Fruit fly (Drosophila melanogaster) whole organism, wandering third instar larva: ENCODE data around the gene Irbp18.
A peak's percentile ranks its signal among the peaks of the same experiment; 100 is the strongest.

ENCODE experiments used
- CG32264 ChIP-seq: fragments of 200-800 bp; sonication (Bioruptor generic); optimal IDR thresholded peaks from 2 replicates; lab custom pipeline; 2016; ENCODE audit warnings: missing biosample characterization, missing genetic modification characterization
- CG9705 ChIP-seq: fragments of 200-800 bp; sonication (Bioruptor generic); optimal IDR thresholded peaks from 2 replicates; lab custom pipeline; 2018; ENCODE audit warnings: missing biosample characterization, mild to moderate bottlenecking, missing genetic modification characterization
- CrebA ChIP-seq: fragments of 200-800 bp; sonication (Bioruptor generic); optimal IDR thresholded peaks from 2 replicates; lab custom pipeline; 2016; ENCODE audit warnings: missing biosample characterization, mild to moderate bottlenecking, missing genetic modification characterization, borderline replicate concordance
- Dfd ChIP-seq: fragments of >200 bp; optimal IDR thresholded peaks from 2 replicates; lab custom pipeline; 2017; ENCODE audit warnings: missing biosample characterization, missing genetic modification characterization
- Dif ChIP-seq: fragments of 200-275, 200-300 bp; sonication (Bioruptor generic); optimal IDR thresholded peaks from 2 replicates; lab custom pipeline; 2018; ENCODE audit warnings: missing biosample characterization, missing genetic modification characterization; ENCODE audit not compliant: partially characterized antibody
- GATAd ChIP-seq: sonication (Bioruptor generic); optimal IDR thresholded peaks from 2 replicates; lab custom pipeline; 2016; ENCODE audit warnings: missing biosample characterization, missing genetic modification characterization
- HLH106 ChIP-seq: fragments of 200-800 bp; optimal IDR thresholded peaks from 3 replicates; lab custom pipeline; 2019; ENCODE audit warnings: missing biosample characterization, mild to moderate bottlenecking, missing genetic modification characterization, moderate library complexity
- Hnf4 ChIP-seq: fragments of 200-800 bp; sonication (Bioruptor generic); optimal IDR thresholded peaks from 2 replicates; lab custom pipeline; 2016; ENCODE audit warnings: missing biosample characterization, mild to moderate bottlenecking, missing genetic modification characterization
- Hr83 ChIP-seq: fragments of 200-300 bp; sonication (Bioruptor generic); optimal IDR thresholded peaks from 2 replicates; lab custom pipeline; 2016; ENCODE audit warnings: missing biosample characterization, mild to moderate bottlenecking, missing genetic modification characterization, moderate library complexity; ENCODE audit not compliant: poor library complexity, severe bottlenecking
- Jra ChIP-seq: sonication (Bioruptor generic); optimal IDR thresholded peaks from 2 replicates; lab custom pipeline; 2016; ENCODE audit warnings: missing biosample characterization, missing genetic modification characterization
- Mio ChIP-seq: sonication (Bioruptor generic); optimal IDR thresholded peaks from 2 replicates; lab custom pipeline; 2016; ENCODE audit warnings: missing biosample characterization, missing genetic modification characterization
- Myc ChIP-seq: fragments of >200 bp; optimal IDR thresholded peaks from 2 replicates; lab custom pipeline; 2017
- OdsH ChIP-seq: fragments of 200-800 bp; sonication (Bioruptor generic); optimal IDR thresholded peaks from 2 replicates; lab custom pipeline; 2016; ENCODE audit warnings: missing biosample characterization, mild to moderate bottlenecking, missing genetic modification characterization
- Rel ChIP-seq, 2 experiments: fragments of 200-800 bp; sonication (Bioruptor generic) in 1 of 2; optimal IDR thresholded peaks; 2 replicates in 1 of 2; 3 replicates in 1 of 2; lab custom pipeline; 2016 to 2019; ENCODE audit warnings: mild to moderate bottlenecking in 2 of 2, missing biosample characterization in 2 of 2, missing genetic modification characterization in 2 of 2, moderate library complexity in 1 of 2
- Sp1 ChIP-seq: fragments of 200-800 bp; sonication (Bioruptor generic); optimal IDR thresholded peaks from 3 replicates; lab custom pipeline; 2019; ENCODE audit warnings: missing biosample characterization, mild to moderate bottlenecking, missing genetic modification characterization, moderate library complexity
- br ChIP-seq: fragments of 200-800 bp; sonication (Bioruptor generic); optimal IDR thresholded peaks from 2 replicates; lab custom pipeline; 2016; ENCODE audit warnings: missing biosample characterization, missing genetic modification characterization
- brk ChIP-seq: fragments of 200-800 bp; sonication (Bioruptor generic); optimal IDR thresholded peaks from 2 replicates; lab custom pipeline; 2016; ENCODE audit warnings: missing biosample characterization, mild to moderate bottlenecking, missing genetic modification characterization
- dl ChIP-seq, 2 experiments: fragments of 175-275, 200-275 bp in 1 of 2; fragments of 200-275 bp in 1 of 2; sonication (Bioruptor generic); optimal IDR thresholded peaks; lab custom pipeline; 2018; ENCODE audit warnings: mild to moderate bottlenecking in 2 of 2, missing biosample characterization in 2 of 2, missing genetic modification characterization in 2 of 2, moderate library complexity in 2 of 2; ENCODE audit not compliant: partially characterized antibody in 2 of 2, insufficient read depth in 1 of 2
- dmrt93B ChIP-seq: fragments of 200-800 bp; sonication (Bioruptor generic); optimal IDR thresholded peaks from 2 replicates; lab custom pipeline; 2018; ENCODE audit warnings: missing biosample characterization, mild to moderate bottlenecking, missing genetic modification characterization
- dsf ChIP-seq: sonication (Bioruptor generic); optimal IDR thresholded peaks from 2 replicates; lab custom pipeline; 2016; ENCODE audit warnings: missing biosample characterization, missing genetic modification characterization, borderline replicate concordance
- ey ChIP-seq: fragments of 200-800 bp; sonication (Bioruptor generic); optimal IDR thresholded peaks from 2 replicates; lab custom pipeline; 2016; ENCODE audit warnings: missing biosample characterization, missing genetic modification characterization
- foxo ChIP-seq, 2 experiments: fragments of 200-800 bp; sonication (Bioruptor generic); optimal IDR thresholded peaks; 2 replicates in 1 of 2; 3 replicates in 1 of 2; lab custom pipeline; 2016 to 2017; ENCODE audit warnings: missing biosample characterization in 2 of 2, missing genetic modification characterization in 2 of 2
- fru ChIP-seq: fragments of 200-800 bp; sonication (Bioruptor generic); optimal IDR thresholded peaks from 3 replicates; lab custom pipeline; 2016; ENCODE audit warnings: missing biosample characterization, mild to moderate bottlenecking, missing genetic modification characterization
- h ChIP-seq: fragments of 200-800 bp; sonication (Bioruptor generic); optimal IDR thresholded peaks from 3 replicates; lab custom pipeline; 2016; ENCODE audit warnings: missing biosample characterization, mild to moderate bottlenecking, missing genetic modification characterization
- jim ChIP-seq: fragments of 175-275, 200-325 bp; sonication (Bioruptor generic); optimal IDR thresholded peaks from 2 replicates; lab custom pipeline; 2016; ENCODE audit warnings: missing biosample characterization, mild to moderate bottlenecking, missing genetic modification characterization
- pan ChIP-seq: fragments of >200 bp; optimal IDR thresholded peaks from 2 replicates; lab custom pipeline; 2017
- psq ChIP-seq: fragments of 200-800 bp; sonication (Bioruptor generic); optimal IDR thresholded peaks from 3 replicates; lab custom pipeline; 2017; ENCODE audit warnings: missing biosample characterization, mild to moderate bottlenecking, missing genetic modification characterization, moderate library complexity
- rgr ChIP-seq: fragments of 200-800 bp; sonication (Bioruptor generic); optimal IDR thresholded peaks from 3 replicates; lab custom pipeline; 2016; ENCODE audit warnings: missing biosample characterization, mild to moderate bottlenecking, missing genetic modification characterization
- sage ChIP-seq: fragments of 200-800 bp; sonication (Bioruptor generic); optimal IDR thresholded peaks from 2 replicates; lab custom pipeline; 2016; ENCODE audit warnings: missing biosample characterization, mild to moderate bottlenecking, missing genetic modification characterization
- sv ChIP-seq: fragments of 200-800 bp; sonication (Bioruptor generic); optimal IDR thresholded peaks from 3 replicates; lab custom pipeline; 2016; ENCODE audit warnings: missing biosample characterization, missing genetic modification characterization
- tai ChIP-seq: sonication (Bioruptor generic); optimal IDR thresholded peaks from 2 replicates; lab custom pipeline; 2016; ENCODE audit warnings: missing biosample characterization, missing genetic modification characterization
- usp ChIP-seq: fragments of >200 bp; optimal IDR thresholded peaks from 2 replicates; lab custom pipeline; 2017; ENCODE audit warnings: missing biosample characterization, missing genetic modification characterization
- woc ChIP-seq: sonication (Bioruptor generic); optimal IDR thresholded peaks from 2 replicates; lab custom pipeline; 2016; ENCODE audit warnings: missing biosample characterization, mild to moderate bottlenecking, missing genetic modification characterization

The Irbp18 gene

DNA sequence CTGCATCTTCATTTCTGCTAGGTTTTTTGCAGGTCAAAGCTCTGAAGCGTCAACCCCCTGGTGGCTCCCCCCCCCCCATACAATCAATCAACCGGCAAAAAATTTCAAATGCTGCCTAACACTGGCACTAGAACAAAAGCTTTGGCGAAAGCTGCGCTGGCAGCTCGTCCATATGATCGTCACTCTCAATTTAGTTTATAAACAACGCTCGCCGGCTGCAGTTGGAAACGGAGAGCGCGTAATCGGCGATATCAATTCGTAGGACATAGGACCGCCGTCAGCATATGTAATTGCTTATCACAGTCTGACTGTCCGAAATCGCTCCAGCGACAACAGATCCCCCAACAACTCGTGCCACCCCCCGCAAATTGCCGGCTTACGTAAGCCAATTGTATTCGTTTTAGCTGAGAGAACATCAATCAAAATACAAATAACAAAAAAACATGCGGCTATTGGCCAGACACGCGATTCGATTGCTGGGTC lies 27.6 kb downstream of the Irbp18 start, which contains the start of gene Mocs1 (continued):
- peak; percentile 56 for TF ChIP-seq rgr (GFP tag; lab: Kevin White, UChicago)

DNA sequence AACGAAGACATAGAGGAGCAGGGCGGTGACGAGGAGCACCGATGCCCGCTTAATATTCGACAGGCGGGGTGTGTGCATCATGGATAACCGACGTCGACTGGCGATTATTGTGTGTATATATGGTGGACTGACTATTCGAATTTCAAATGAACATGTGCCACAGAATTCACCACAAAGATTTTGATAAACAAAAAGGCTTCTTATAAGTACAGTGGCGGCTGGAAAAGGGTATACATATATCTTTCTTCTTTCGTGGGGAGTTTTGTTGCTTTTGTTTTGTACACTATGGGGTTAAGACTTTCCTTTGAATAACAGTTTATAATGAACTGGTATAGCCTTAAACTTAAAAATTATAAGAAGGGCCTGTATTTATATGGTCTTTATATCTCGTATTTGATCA lies 28.2 kb downstream of the Irbp18 start, which contains the start of gene CG6310:
TSS of gene CG6310 (minus strand) at position 101 of the 400 bp plus-strand sequence.
- TF ChIP-seq jim (GFP tag; lab: Kevin White, UChicago): no peak
- no peak for TF ChIP-seq h (GFP tag; lab: Kevin White, UChicago)
- no peak for TF ChIP-seq rgr (GFP tag; lab: Kevin White, UChicago)
- TF ChIP-seq tai: no peak
- TF ChIP-seq Mio (GFP tag; lab: Kevin White, UChicago): no peak
- TF ChIP-seq Hr83 (GFP tag; lab: Kevin White, UChicago): no peak
- no peak for TF ChIP-seq dmrt93B
- TF ChIP-seq sv (GFP tag; lab: Kevin White, UChicago): no peak
- TF ChIP-seq sage (GFP tag; lab: Kevin White, UChicago): no peak
- TF ChIP-seq OdsH (GFP tag; lab: Kevin White, UChicago): no peak
- no peak for TF ChIP-seq fru (GFP tag; lab: Kevin White, UChicago)
- TF ChIP-seq woc (GFP tag; lab: Kevin White, UChicago): no peak
- no peak for TF ChIP-seq Rel (GFP tag; optimal IDR thresholded peaks at IDR 0.05; lab: Kevin White, UChicago)
- no peak for TF ChIP-seq Rel (tag; optimal IDR thresholded peaks at IDR 0.05; lab: Kevin White, UChicago)
- TF ChIP-seq Jra (GFP tag; lab: Kevin White, UChicago): no peak
- no peak for TF ChIP-seq br

DNA sequence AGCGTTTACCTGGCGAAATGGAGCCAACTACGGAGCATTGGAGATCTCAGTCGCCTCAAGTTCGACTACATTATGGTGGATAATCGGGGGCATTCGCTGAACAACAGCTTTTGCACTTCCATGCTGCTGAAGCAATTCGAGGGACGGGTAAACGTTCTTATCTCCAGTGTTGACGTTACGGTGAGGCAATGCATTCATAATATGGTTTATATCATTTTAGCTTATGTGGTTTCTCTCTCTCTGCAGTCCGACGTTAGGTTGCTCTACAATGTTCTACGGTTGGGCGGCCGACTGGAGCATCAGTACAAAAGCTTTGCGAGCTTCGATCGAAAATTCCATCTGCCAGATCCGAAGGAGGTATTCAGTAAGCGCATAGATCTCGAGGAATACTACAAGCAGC lies 32.1 kb downstream of the Irbp18 start:
- TF ChIP-seq dl (GFP tag; optimal IDR thresholded peaks at IDR 0.05; lab: Kevin White, UChicago; ENCODE audit: insufficient read depth in 1 of 2, partially characterized antibody in 2 of 2) (no peak), brk (no peak), Rel (GFP tag; optimal IDR thresholded peaks at IDR 0.05; lab: Kevin White, UChicago) (no peak), Rel (tag; optimal IDR thresholded peaks at IDR 0.05; lab: Kevin White, UChicago) (peak; percentile 34), Dfd (no peak)
- TF ChIP-seq, all 38 proteins: peak for 1

DNA sequence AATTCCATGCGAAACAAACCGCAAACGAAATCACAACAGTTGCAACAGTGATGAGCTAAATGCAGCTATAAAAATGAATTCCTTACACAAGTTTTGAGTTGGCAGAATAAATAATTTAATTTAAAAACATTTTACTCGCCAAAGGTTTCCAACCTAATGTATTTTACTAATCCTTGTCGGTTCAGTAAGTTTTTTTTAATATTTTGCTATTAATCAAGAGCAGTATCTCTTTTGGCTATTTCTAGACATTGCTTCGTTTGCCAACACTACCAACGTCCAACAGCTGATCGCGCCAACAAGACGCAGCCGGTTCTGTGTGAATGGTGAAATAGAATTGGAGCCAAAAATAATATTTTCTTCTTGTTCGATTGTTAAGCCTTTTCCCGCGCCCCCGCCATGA lies 33.3 kb downstream of the Irbp18 start, which contains the start of the genes CG32075, CG45101 and SuUR:
TSS of gene CG32075 (minus strand) at position 253 of the 400 bp plus-strand sequence.
TSS of gene CG45101 (plus strand) at position 303 of the 400 bp plus-strand sequence.
TSS of gene SuUR (plus strand) at position 303 of the 400 bp plus-strand sequence.
- TF ChIP-seq foxo (GFP tag; optimal IDR thresholded peaks at IDR 0.05; lab: Kevin White, UChicago) (peak; percentile 43 to 90), Hnf4 (peak; percentile 93), sv (GFP tag; lab: Kevin White, UChicago) (peak; percentile 90), Myc (peak; percentile 98), fru (GFP tag; lab: Kevin White, UChicago) (peak; percentile 85), Dfd (no peak), br (peak; percentile 85), woc (GFP tag; lab: Kevin White, UChicago) (peak; percentile 94), jim (GFP tag; lab: Kevin White, UChicago) (no peak), HLH106 (tag; lab: Kevin White, UChicago) (peak; percentile 89), Sp1 (GFP tag; lab: Kevin White, UChicago) (peak; percentile 78), GATAd (GFP tag; lab: Kevin White, UChicago) (peak; percentile 74), rgr (GFP tag; lab: Kevin White, UChicago) (peak; percentile 92), OdsH (GFP tag; lab: Kevin White, UChicago) (peak; percentile 87), ey (peak; percentile 90), CG9705 (GFP tag; lab: Kevin White, UChicago) (peak; percentile 85), Dif (GFP tag; lab: Kevin White, UChicago) (no peak), Rel (GFP tag; optimal IDR thresholded peaks at IDR 0.05; lab: Kevin White, UChicago) (no peak), Rel (tag; optimal IDR thresholded peaks at IDR 0.05; lab: Kevin White, UChicago) (peak; percentile 46), pan (lab: Kevin White, UChicago) (no peak), Jra (GFP tag; lab: Kevin White, UChicago) (peak; percentile 88), usp (GFP tag; lab: Kevin White, UChicago) (no peak), dl (GFP tag; optimal IDR thresholded peaks at IDR 0.05; lab: Kevin White, UChicago; ENCODE audit: insufficient read depth in 1 of 2, partially characterized antibody in 2 of 2) (no peak), CG32264 (GFP tag; lab: Kevin White, UChicago) (peak; percentile 41), h (GFP tag; lab: Kevin White, UChicago) (peak; percentile 92), dsf (GFP tag; lab: Kevin White, UChicago) (peak; percentile 87), psq (GFP tag; lab: Kevin White, UChicago) (peak; percentile 80), CrebA (GFP tag; lab: Kevin White, UChicago) (no peak), Hr83 (GFP tag; lab: Kevin White, UChicago) (peak; percentile 65)
